Fruit fly (Drosophila melanogaster) whole organism, prepupa: Measurements from ENCODE around the gene Cyp313b1.

Experiments used
- Blimp-1 ChIP-seq: fragments of 200-800 bp; sonication (Bioruptor generic); optimal IDR thresholded peaks from 3 replicates; lab custom pipeline; 2017; ENCODE audit warnings: missing biosample characterization, missing genetic modification characterization, mild to moderate bottlenecking, moderate library complexity, missing genetic modification reagents
- CG10631 ChIP-seq: fragments of 200-800 bp; sonication (Bioruptor generic); optimal IDR thresholded peaks from 2 replicates; lab custom pipeline; 2016; ENCODE audit warnings: missing biosample characterization, missing genetic modification characterization
- CG11294 ChIP-seq: fragments of 200-800 bp; sonication (Bioruptor generic); IDR thresholded peaks from 2 replicates; pipeline ENCODE4 v1.3.6; 2022; ENCODE audit warnings: missing biosample characterization, missing genetic modification characterization
- CG11762 ChIP-seq: fragments of 200-800 bp; sonication (Bioruptor generic); optimal IDR thresholded peaks from 3 replicates; lab custom pipeline; 2016; ENCODE audit warnings: missing biosample characterization, missing genetic modification characterization; ENCODE audit not compliant: insufficient read depth
- CG11902 ChIP-seq: fragments of 200-800 bp; sonication (Bioruptor generic); optimal IDR thresholded peaks from 3 replicates; lab custom pipeline; 2016; ENCODE audit warnings: missing biosample characterization, missing genetic modification characterization
- CG1621 ChIP-seq: fragments of 200-800 bp; sonication (Bioruptor generic); optimal IDR thresholded peaks from 3 replicates; lab custom pipeline; 2018; ENCODE audit warnings: missing biosample characterization, mild to moderate bottlenecking, missing genetic modification characterization
- CG3032 ChIP-seq: fragments of 200-800 bp; optimal IDR thresholded peaks from 2 replicates; lab custom pipeline; 2019; ENCODE audit warnings: missing biosample characterization, mild to moderate bottlenecking, missing genetic modification characterization, moderate library complexity
- CG31627 ChIP-seq: fragments of 200-800 bp; sonication (Bioruptor generic); optimal IDR thresholded peaks from 3 replicates; lab custom pipeline; 2016; ENCODE audit warnings: missing biosample characterization, missing genetic modification characterization
- CG34406 ChIP-seq: fragments of 200-800 bp; sonication (Bioruptor generic); optimal IDR thresholded peaks from 3 replicates; lab custom pipeline; 2016; ENCODE audit warnings: missing biosample characterization, missing genetic modification characterization
- CG3919 ChIP-seq: fragments of 200-800 bp; sonication (Bioruptor generic); optimal IDR thresholded peaks from 3 replicates; lab custom pipeline; 2016; ENCODE audit warnings: missing biosample characterization, missing genetic modification characterization
- CG4318 ChIP-seq: fragments of 200-800 bp; sonication (Bioruptor generic); optimal IDR thresholded peaks from 3 replicates; lab custom pipeline; 2017; ENCODE audit warnings: missing biosample characterization, mild to moderate bottlenecking, missing genetic modification characterization
- CG6163 ChIP-seq: fragments of 200-800 bp; sonication (Bioruptor generic); IDR thresholded peaks from 3 replicates; pipeline ENCODE4 v1.3.6; 2022; ENCODE audit warnings: missing biosample characterization, missing genetic modification characterization
- CG6276 ChIP-seq: fragments of 200-800 bp; sonication (Bioruptor generic); optimal IDR thresholded peaks from 2 replicates; lab custom pipeline; 2017; ENCODE audit warnings: missing biosample characterization, mild to moderate bottlenecking, missing genetic modification characterization
- CG6792 ChIP-seq: fragments of 200-800 bp; sonication (Bioruptor generic); optimal IDR thresholded peaks from 3 replicates; lab custom pipeline; 2016; ENCODE audit warnings: missing biosample characterization, missing genetic modification characterization
- CG6808 ChIP-seq: fragments of 200-800 bp; sonication (Bioruptor generic); optimal IDR thresholded peaks from 3 replicates; lab custom pipeline; 2017; ENCODE audit warnings: missing biosample characterization, missing genetic modification characterization, mild to moderate bottlenecking, moderate library complexity, missing genetic modification reagents
- CG6854 ChIP-seq: fragments of 200-800 bp; sonication (Bioruptor generic); optimal IDR thresholded peaks from 2 replicates; lab custom pipeline; 2017; ENCODE audit warnings: missing biosample characterization, mild to moderate bottlenecking, missing genetic modification characterization
- CG7368 ChIP-seq: fragments of 200-800 bp; sonication (Bioruptor generic); optimal IDR thresholded peaks from 3 replicates; lab custom pipeline; 2016; ENCODE audit warnings: missing biosample characterization, missing genetic modification characterization
- CG8319 ChIP-seq: fragments of 200-800 bp; sonication (Bioruptor generic); optimal IDR thresholded peaks from 3 replicates; lab custom pipeline; 2016; ENCODE audit warnings: missing biosample characterization, missing genetic modification characterization
- CG8632 ChIP-seq: fragments of 200-800 bp; sonication (Bioruptor generic); optimal IDR thresholded peaks from 3 replicates; lab custom pipeline; 2016; ENCODE audit warnings: missing biosample characterization, missing genetic modification characterization
- CG9139 ChIP-seq: fragments of 200-800 bp; sonication (Bioruptor generic); optimal IDR thresholded peaks from 3 replicates; lab custom pipeline; 2017; ENCODE audit warnings: missing biosample characterization, mild to moderate bottlenecking, missing genetic modification characterization
- Eip75B ChIP-seq: fragments of 200-800 bp; sonication (Bioruptor generic); optimal IDR thresholded peaks from 3 replicates; lab custom pipeline; 2016; ENCODE audit warnings: missing biosample characterization, missing genetic modification characterization
- Eip78C ChIP-seq: fragments of 200-800 bp; sonication (Bioruptor generic); peaks from one replicate; lab custom pipeline; 2016; ENCODE audit warnings: missing biosample characterization, missing genetic modification characterization
- Eip93F ChIP-seq: fragments of 200-800 bp; sonication (Bioruptor generic); optimal IDR thresholded peaks from 2 replicates; lab custom pipeline; 2016; ENCODE audit warnings: missing biosample characterization, mild to moderate bottlenecking, missing genetic modification characterization
- Ets21C ChIP-seq: fragments of 200-800 bp; sonication (Bioruptor generic); optimal IDR thresholded peaks from 3 replicates; lab custom pipeline; 2016; ENCODE audit warnings: missing biosample characterization, missing genetic modification characterization
- Ets96B ChIP-seq: fragments of 200-800 bp; optimal IDR thresholded peaks from 2 replicates; lab custom pipeline; 2019; ENCODE audit warnings: missing biosample characterization, mild to moderate bottlenecking, missing genetic modification characterization, moderate library complexity
- Gug ChIP-seq: fragments of 200-800 bp; sonication (Bioruptor generic); IDR thresholded peaks from 2 replicates; pipeline ENCODE4 v1.3.6; 2022; ENCODE audit warnings: missing biosample characterization, missing genetic modification characterization
- Hr39 ChIP-seq: fragments of 200-800 bp; sonication (Bioruptor generic); optimal IDR thresholded peaks from 2 replicates; lab custom pipeline; 2016; ENCODE audit warnings: missing biosample characterization, missing genetic modification characterization
- Hr4 ChIP-seq: fragments of 200-800 bp; sonication (Bioruptor generic); optimal IDR thresholded peaks from 3 replicates; lab custom pipeline; 2016; ENCODE audit warnings: missing biosample characterization, missing genetic modification characterization
- Met ChIP-seq: fragments of 200-800 bp; sonication (Bioruptor generic); optimal IDR thresholded peaks from 3 replicates; lab custom pipeline; 2016; ENCODE audit warnings: missing biosample characterization, missing genetic modification characterization
- OdsH ChIP-seq: fragments of 200-800 bp; sonication (Bioruptor generic); optimal IDR thresholded peaks from 3 replicates; lab custom pipeline; 2016; ENCODE audit warnings: missing biosample characterization, missing genetic modification characterization
- Smox ChIP-seq: fragments of 200-800 bp; sonication (Bioruptor generic); optimal IDR thresholded peaks from 3 replicates; lab custom pipeline; 2016; ENCODE audit warnings: missing biosample characterization, missing genetic modification characterization
- Sox102F ChIP-seq: fragments of 200-800 bp; sonication (Bioruptor generic); optimal IDR thresholded peaks from 2 replicates; lab custom pipeline; 2016; ENCODE audit warnings: missing biosample characterization, mild to moderate bottlenecking, missing genetic modification characterization
- Sox15 ChIP-seq: fragments of 200-800 bp; sonication (Bioruptor generic); optimal IDR thresholded peaks from 3 replicates; lab custom pipeline; 2016; ENCODE audit warnings: missing biosample characterization, missing genetic modification characterization
- achi ChIP-seq: fragments of 200-800 bp; sonication (Bioruptor generic); optimal IDR thresholded peaks from 3 replicates; lab custom pipeline; 2016; ENCODE audit warnings: missing biosample characterization, missing genetic modification characterization
- acj6 ChIP-seq: fragments of 200-800 bp; sonication (Bioruptor generic); optimal IDR thresholded peaks from 3 replicates; lab custom pipeline; 2016; ENCODE audit warnings: missing biosample characterization, missing genetic modification characterization
- cyc ChIP-seq: fragments of 200-800 bp; sonication (Bioruptor generic); optimal IDR thresholded peaks from 3 replicates; lab custom pipeline; 2016; ENCODE audit warnings: missing biosample characterization, missing genetic modification characterization
- dsx ChIP-seq: fragments of 200-800 bp; optimal IDR thresholded peaks from 3 replicates; lab custom pipeline; 2019; ENCODE audit warnings: missing biosample characterization, mild to moderate bottlenecking, missing genetic modification characterization, moderate library complexity; ENCODE audit not compliant: poor library complexity, severe bottlenecking
- eg ChIP-seq: fragments of 200-800 bp; sonication (Bioruptor generic); IDR thresholded peaks from 3 replicates; pipeline ENCODE4 v1.3.6; 2022; ENCODE audit warnings: missing biosample characterization, missing genetic modification characterization
- fd59A ChIP-seq: fragments of 200-800 bp; sonication (Bioruptor generic); optimal IDR thresholded peaks from 2 replicates; lab custom pipeline; 2017; ENCODE audit warnings: missing biosample characterization, mild to moderate bottlenecking, missing genetic modification characterization, missing genetic modification reagents
- fd85E ChIP-seq: fragments of 200-800 bp; sonication (Bioruptor generic); optimal IDR thresholded peaks from 3 replicates; lab custom pipeline; 2016; ENCODE audit warnings: missing biosample characterization, missing genetic modification characterization
- fkh ChIP-seq: fragments of 200-800 bp; sonication (Bioruptor generic); optimal IDR thresholded peaks from 3 replicates; lab custom pipeline; 2017; ENCODE audit warnings: missing biosample characterization, mild to moderate bottlenecking, missing genetic modification characterization, moderate library complexity
- lz ChIP-seq: fragments of 200-800 bp; sonication (Bioruptor generic); optimal IDR thresholded peaks from 3 replicates; lab custom pipeline; 2016; ENCODE audit warnings: missing biosample characterization, missing genetic modification characterization
- pdm3 ChIP-seq: fragments of 200-800 bp; sonication (Bioruptor generic); optimal IDR thresholded peaks from 3 replicates; lab custom pipeline; 2016; ENCODE audit warnings: missing biosample characterization, missing genetic modification characterization
- salr ChIP-seq, 2 experiments: fragments of 200-800 bp; sonication (Bioruptor generic); optimal IDR thresholded peaks; 3 replicates each; lab custom pipeline; 2016 to 2018; ENCODE audit warnings: missing biosample characterization in 2 of 2, missing genetic modification characterization in 2 of 2, mild to moderate bottlenecking in 1 of 2
- spab ChIP-seq: fragments of 200-800 bp; sonication (Bioruptor generic); optimal IDR thresholded peaks from 2 replicates; lab custom pipeline; 2017; ENCODE audit warnings: missing biosample characterization, mild to moderate bottlenecking, missing genetic modification characterization, missing genetic modification reagents
- svp ChIP-seq: fragments of 200-800 bp; sonication (Bioruptor generic); peaks from one replicate; lab custom pipeline; 2016; ENCODE audit warnings: missing biosample characterization, missing genetic modification characterization
- topi ChIP-seq: fragments of 200-800 bp; sonication (Bioruptor generic); optimal IDR thresholded peaks from 3 replicates; lab custom pipeline; 2016; ENCODE audit warnings: missing biosample characterization, missing genetic modification characterization

Cyp313b1 gene

DNA sequence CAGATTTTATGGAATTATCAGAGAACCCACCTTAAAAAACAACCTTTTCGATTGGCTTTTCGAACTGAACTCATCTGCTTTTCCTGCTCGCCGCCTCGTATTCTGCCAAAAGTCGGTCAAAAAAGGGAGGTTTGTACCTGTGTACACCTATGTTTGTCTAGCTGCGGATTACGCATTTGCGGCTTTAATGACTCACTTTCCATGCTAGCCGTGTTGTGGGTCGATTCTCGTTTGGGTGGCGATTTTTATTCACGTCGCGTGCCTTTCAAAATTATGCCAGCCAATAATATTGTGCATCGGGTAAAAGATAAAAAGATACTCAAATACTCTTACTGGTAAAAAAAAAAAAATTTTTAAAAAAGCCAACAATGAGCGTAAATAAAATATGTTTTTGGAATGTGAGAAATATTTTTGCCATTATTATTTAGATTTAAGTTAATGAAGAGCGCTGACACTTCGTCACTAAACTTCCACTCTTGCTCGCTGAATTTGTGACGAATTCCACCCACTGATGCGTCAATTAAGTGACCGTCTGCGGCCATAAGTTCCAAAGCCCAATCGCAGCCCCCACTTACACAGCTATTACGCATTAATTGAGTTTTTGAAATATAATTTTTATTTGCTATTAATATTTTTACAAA lies at the start of gene Cyp313b1:
TSS of gene Cyp313b1 (minus strand) at position 71 of the 641 bp plus-strand sequence.
- TF ChIP-seq eg (GFP tag; lab: Robert Waterston, UW) (peak; percentile 21; the same call in 1 of the 3 replicates), Hr39 (GFP tag; lab: Kevin White, UChicago) (peak; percentile 14), CG6792 (GFP tag; lab: Kevin White, UChicago) (no peak), CG10631 (no peak), svp (peak; percentile 25), Eip78C (GFP tag; lab: Kevin White, UChicago) (peak; percentile 25)

dm6 chr3R:8694110-8694826 lies 48.8 kb upstream of the Cyp313b1 start:
- TF ChIP-seq CG6808 (GFP tag; lab: Kevin White, UChicago) (peak; percentile 86), Gug (peak; percentile 80), spab (GFP tag; lab: Kevin White, UChicago) (peak; percentile 88), Eip78C (GFP tag; lab: Kevin White, UChicago) (no peak), acj6 (GFP tag; lab: Kevin White, UChicago) (peak; percentile 21), CG7368 (GFP tag; lab: Kevin White, UChicago) (peak; percentile 84), fkh (GFP tag; lab: Kevin White, UChicago) (peak; percentile 3), fd85E (GFP tag; lab: Kevin White, UChicago) (peak; percentile 21), CG34406 (GFP tag; lab: Kevin White, UChicago) (peak; percentile 70), Ets96B (peak; percentile 74), Eip93F (GFP tag; lab: Kevin White, UChicago) (no peak), CG11294 (GFP tag; lab: Robert Waterston, UW) (peak; percentile 68; the same call in 1 of the 2 replicates), Sox15 (GFP tag; lab: Kevin White, UChicago) (no peak), Eip75B (GFP tag; lab: Kevin White, UChicago) (peak; percentile 55), CG3032 (peak; percentile 75), Blimp-1 (GFP tag; lab: Kevin White, UChicago) (no peak), topi (peak; percentile 32), CG6276 (GFP tag; lab: Kevin White, UChicago) (peak; percentile 95), OdsH (GFP tag; lab: Kevin White, UChicago) (peak; percentile 64), pdm3 (GFP tag; lab: Kevin White, UChicago) (peak; percentile 77), Met (GFP tag; lab: Kevin White, UChicago) (peak; percentile 52), svp (peak; percentile 37), cyc (no peak), CG6854 (GFP tag; lab: Kevin White, UChicago) (no peak), CG3919 (GFP tag; lab: Kevin White, UChicago) (peak; percentile 80), CG10631 (peak; percentile 47), achi (GFP tag; lab: Kevin White, UChicago) (peak; percentile 79), CG11902 (no peak), CG9139 (GFP tag; lab: Kevin White, UChicago) (peak; percentile 95), CG6792 (GFP tag; lab: Kevin White, UChicago) (peak; percentile 16), CG4318 (GFP tag; lab: Kevin White, UChicago) (peak; percentile 19), Hr4 (GFP tag; lab: Kevin White, UChicago) (peak; percentile 65), CG8319 (GFP tag; lab: Kevin White, UChicago) (peak; percentile 35), salr (GFP tag; optimal IDR thresholded peaks at IDR 0.05; lab: Kevin White, UChicago) (peak; percentile 64 to 77), Smox (GFP tag; lab: Kevin White, UChicago) (no peak), CG1621 (tag; lab: Kevin White, UChicago) (no peak), eg (GFP tag; lab: Robert Waterston, UW) (peak; percentile 99), dsx (GFP tag; lab: Kevin White, UChicago) (no peak), Hr39 (GFP tag; lab: Kevin White, UChicago) (no peak), CG8632 (peak; percentile 73), CG31627 (no peak), CG6163 (GFP tag; lab: Robert Waterston, UW) (peak; percentile 98), Sox102F (GFP tag; lab: Kevin White, UChicago) (peak; percentile 67), lz (GFP tag; lab: Kevin White, UChicago) (no peak), fd59A (peak; percentile 42), CG11762 (GFP tag; lab: Kevin White, UChicago) (peak; percentile 72), Ets21C (GFP tag; lab: Kevin White, UChicago) (no peak)
